Worm (Caenorhabditis elegans) whole organism, L2 larva: ENCODE results near the gene B0361.4.

Experiments
- C34F6.9 ChIP-seq: fragments of 150-350 bp; optimal IDR thresholded peaks from 2 replicates; lab custom pipeline; 2014; ENCODE audit warnings: missing biosample characterization, missing genetic modification characterization
- F13H6.1 ChIP-seq: sonication (generic microtip); optimal IDR thresholded peaks from 2 replicates; lab custom pipeline; 2016; ENCODE audit warnings: missing genetic modification characterization, missing compliant biosample characterization
- R02D3.7 ChIP-seq: fragments of 150-350 bp; optimal IDR thresholded peaks from 2 replicates; lab custom pipeline; 2014; ENCODE audit warnings: missing biosample characterization, missing genetic modification characterization
- Y55F3AM.14 ChIP-seq: fragments of 200-800 bp; sonication (Bioruptor generic); optimal IDR thresholded peaks from 2 replicates; lab custom pipeline; 2018; ENCODE audit warnings: mild to moderate bottlenecking, missing genetic modification characterization, missing compliant biosample characterization
- ZK546.5 ChIP-seq: sonication (generic microtip); optimal IDR thresholded peaks from 2 replicates; lab custom pipeline; 2017; ENCODE audit warnings: missing biosample characterization, missing genetic modification characterization
- alr-1 ChIP-seq: fragments of 150-350 bp; optimal IDR thresholded peaks from 2 replicates; lab custom pipeline; 2014; ENCODE audit warnings: missing biosample characterization, missing genetic modification characterization
- aly-2 ChIP-seq: fragments of 150-350 bp; optimal IDR thresholded peaks from 2 replicates; lab custom pipeline; 2014; ENCODE audit warnings: missing biosample characterization, missing genetic modification characterization
- ama-1 ChIP-seq: fragments of 150-350 bp; optimal IDR thresholded peaks from 2 replicates; lab custom pipeline; 2018; ENCODE audit warnings: inconsistent platforms
- blmp-1 ChIP-seq: sonication (generic microtip); optimal IDR thresholded peaks from 2 replicates; lab custom pipeline; 2017; ENCODE audit warnings: missing genetic modification characterization, mild to moderate bottlenecking, missing compliant biosample characterization, antibody characterized with exemption, moderate library complexity; ENCODE audit not compliant: insufficient read depth
- ceh-16 ChIP-seq: fragments of 150-350 bp; optimal IDR thresholded peaks from 2 replicates; lab custom pipeline; 2014; ENCODE audit warnings: missing biosample characterization, missing genetic modification characterization
- ceh-82 ChIP-seq: fragments of 150-350 bp; optimal IDR thresholded peaks from 2 replicates; lab custom pipeline; 2014; ENCODE audit warnings: missing biosample characterization, missing genetic modification characterization
- crh-2 ChIP-seq: sonication (generic microtip); optimal IDR thresholded peaks from 2 replicates; lab custom pipeline; 2017; ENCODE audit warnings: missing biosample characterization, missing genetic modification characterization
- dmd-4 ChIP-seq: sonication (generic microtip); optimal IDR thresholded peaks from 2 replicates; lab custom pipeline; 2017; ENCODE audit warnings: missing biosample characterization, missing genetic modification characterization
- egl-27 ChIP-seq: sonication (generic microtip); optimal IDR thresholded peaks from 3 replicates; lab custom pipeline; 2017; ENCODE audit warnings: missing biosample characterization, missing genetic modification reagents, missing genetic modification characterization
- elt-1 ChIP-seq: fragments of 150-350 bp; optimal IDR thresholded peaks from 2 replicates; lab custom pipeline; 2014; ENCODE audit warnings: missing biosample characterization, missing genetic modification characterization
- elt-3 ChIP-seq: sonication (generic microtip); optimal IDR thresholded peaks from 2 replicates; lab custom pipeline; 2017; ENCODE audit warnings: missing biosample characterization, missing genetic modification characterization
- fos-1 ChIP-seq: fragments of 150-350 bp; optimal IDR thresholded peaks from 2 replicates; lab custom pipeline; 2014; ENCODE audit warnings: missing biosample characterization, missing genetic modification characterization
- gmeb-1 ChIP-seq: fragments of 150-350 bp; optimal IDR thresholded peaks from 2 replicates; lab custom pipeline; 2014; ENCODE audit warnings: missing biosample characterization, missing genetic modification characterization
- lin-11 ChIP-seq: fragments of 150-350 bp; sonication (generic microtip); optimal IDR thresholded peaks from 2 replicates; lab custom pipeline; 2014; ENCODE audit warnings: missing biosample characterization, missing genetic modification characterization, inconsistent platforms, mixed read lengths
- lin-13 ChIP-seq: fragments of 150-350 bp; optimal IDR thresholded peaks from 2 replicates; lab custom pipeline; 2014; ENCODE audit warnings: missing biosample characterization, missing genetic modification reagents, missing genetic modification characterization
- lin-39 ChIP-seq: fragments of 150-350 bp; optimal IDR thresholded peaks from 2 replicates; lab custom pipeline; 2014; ENCODE audit warnings: missing biosample characterization, missing genetic modification reagents, missing genetic modification characterization
- lsy-2 ChIP-seq, 2 experiments: fragments of 150-350 bp in 1 of 2; sonication (generic microtip) in 1 of 2; optimal IDR thresholded peaks; 2 replicates each; lab custom pipeline; 2014 to 2017; ENCODE audit warnings: missing biosample characterization in 2 of 2, missing genetic modification characterization in 2 of 2
- mab-5 ChIP-seq: fragments of 150-350 bp; optimal IDR thresholded peaks from 2 replicates; lab custom pipeline; 2014; ENCODE audit warnings: missing biosample characterization, missing genetic modification characterization
- mbf-1 ChIP-seq: sonication (generic microtip); optimal IDR thresholded peaks from 2 replicates; lab custom pipeline; 2017; ENCODE audit warnings: missing biosample characterization, missing genetic modification characterization
- mdl-1 ChIP-seq, 2 experiments: fragments of 150-350 bp in 1 of 2; sonication (generic microtip) in 1 of 2; optimal IDR thresholded peaks; 2 replicates each; lab custom pipeline; 2017; ENCODE audit warnings: missing biosample characterization in 2 of 2, missing genetic modification characterization in 2 of 2
- nhr-10 ChIP-seq: sonication (generic microtip); optimal IDR thresholded peaks from 2 replicates; lab custom pipeline; 2017; ENCODE audit warnings: missing biosample characterization, missing genetic modification characterization
- nhr-11 ChIP-seq: fragments of 150-350 bp; optimal IDR thresholded peaks from 2 replicates; lab custom pipeline; 2014; ENCODE audit warnings: missing biosample characterization, missing genetic modification characterization
- nhr-12 ChIP-seq: fragments of 150-350 bp; optimal IDR thresholded peaks from 2 replicates; lab custom pipeline; 2014; ENCODE audit warnings: missing biosample characterization, missing genetic modification characterization
- nhr-129 ChIP-seq: fragments of 150-350 bp; optimal IDR thresholded peaks from 2 replicates; lab custom pipeline; 2014; ENCODE audit warnings: missing biosample characterization, missing genetic modification characterization
- nhr-21 ChIP-seq: fragments of 150-350 bp; optimal IDR thresholded peaks from 2 replicates; lab custom pipeline; 2014; ENCODE audit warnings: missing biosample characterization, missing genetic modification characterization
- nhr-23 ChIP-seq: fragments of 150-350 bp; optimal IDR thresholded peaks from 2 replicates; lab custom pipeline; 2014; ENCODE audit warnings: missing biosample characterization, missing genetic modification reagents, missing genetic modification characterization
- nhr-237 ChIP-seq: fragments of 150-350 bp; optimal IDR thresholded peaks from 2 replicates; lab custom pipeline; 2014; ENCODE audit warnings: missing biosample characterization, missing genetic modification characterization
- nhr-25 ChIP-seq: fragments of 150-350 bp; sonication (generic microtip); optimal IDR thresholded peaks from 3 replicates; lab custom pipeline; 2014; ENCODE audit warnings: missing biosample characterization, missing genetic modification characterization
- nhr-6 ChIP-seq: fragments of 150-350 bp; optimal IDR thresholded peaks from 2 replicates; lab custom pipeline; 2014; ENCODE audit warnings: missing biosample characterization, missing genetic modification characterization
- nhr-77 ChIP-seq: fragments of 150-350 bp; optimal IDR thresholded peaks from 2 replicates; lab custom pipeline; 2014; ENCODE audit warnings: missing biosample characterization, missing genetic modification characterization
- peb-1 ChIP-seq: fragments of 150-350 bp; optimal IDR thresholded peaks from 2 replicates; lab custom pipeline; 2014; ENCODE audit warnings: missing biosample characterization, missing genetic modification characterization
- sem-4 ChIP-seq: fragments of 150-350 bp; optimal IDR thresholded peaks from 2 replicates; lab custom pipeline; 2014; ENCODE audit warnings: missing biosample characterization, missing genetic modification reagents, missing genetic modification characterization
- skn-1 ChIP-seq: sonication (generic microtip); optimal IDR thresholded peaks from 2 replicates; lab custom pipeline; 2017; ENCODE audit warnings: missing biosample characterization, missing genetic modification characterization
- sma-3 ChIP-seq: sonication (generic microtip); optimal IDR thresholded peaks from 2 replicates; lab custom pipeline; 2016; ENCODE audit warnings: missing genetic modification reagents, missing genetic modification characterization, missing compliant biosample characterization
- sma-9 ChIP-seq, 2 experiments: fragments of 150-350 bp in 1 of 2; sonication (generic microtip) in 1 of 2; optimal IDR thresholded peaks; 2 replicates each; lab custom pipeline; 2014 to 2016; ENCODE audit warnings: missing genetic modification characterization in 2 of 2, mild to moderate bottlenecking in 1 of 2, missing biosample characterization in 1 of 2, missing compliant biosample characterization in 1 of 2, missing genetic modification reagents in 1 of 2, moderate library complexity in 1 of 2
- snpc-4 ChIP-seq: fragments of 150-350 bp; optimal IDR thresholded peaks from 2 replicates; lab custom pipeline; 2014; ENCODE audit warnings: missing biosample characterization, missing genetic modification characterization
- unc-39 ChIP-seq: fragments of 150-350 bp; optimal IDR thresholded peaks from 2 replicates; lab custom pipeline; 2014; ENCODE audit warnings: missing biosample characterization, missing genetic modification characterization
- unc-55 ChIP-seq: fragments of 150-350 bp; sonication (generic microtip); optimal IDR thresholded peaks from 3 replicates; lab custom pipeline; 2014; ENCODE audit warnings: missing biosample characterization, missing genetic modification reagents, missing genetic modification characterization
- unc-62 ChIP-seq: fragments of 150-350 bp; optimal IDR thresholded peaks from 2 replicates; lab custom pipeline; 2014; ENCODE audit warnings: missing biosample characterization, missing genetic modification reagents, missing genetic modification characterization
- zag-1 ChIP-seq: fragments of 150-350 bp; optimal IDR thresholded peaks from 2 replicates; lab custom pipeline; 2014; ENCODE audit warnings: missing biosample characterization, missing genetic modification characterization
- ztf-1 ChIP-seq: fragments of 200-800 bp; sonication (Bioruptor generic); conservative IDR thresholded peaks from 2 replicates; pipeline ENCODE4 v1.3.6; 2022; ENCODE audit warnings: missing genetic modification characterization, missing compliant biosample characterization
- ztf-11 ChIP-seq: sonication (generic microtip); optimal IDR thresholded peaks from 2 replicates; lab custom pipeline; 2017; ENCODE audit warnings: missing biosample characterization, missing genetic modification characterization
- ztf-4 ChIP-seq: fragments of 150-350 bp; optimal IDR thresholded peaks from 2 replicates; lab custom pipeline; 2014; ENCODE audit warnings: missing biosample characterization, missing genetic modification characterization

Gene B0361.4

DNA sequence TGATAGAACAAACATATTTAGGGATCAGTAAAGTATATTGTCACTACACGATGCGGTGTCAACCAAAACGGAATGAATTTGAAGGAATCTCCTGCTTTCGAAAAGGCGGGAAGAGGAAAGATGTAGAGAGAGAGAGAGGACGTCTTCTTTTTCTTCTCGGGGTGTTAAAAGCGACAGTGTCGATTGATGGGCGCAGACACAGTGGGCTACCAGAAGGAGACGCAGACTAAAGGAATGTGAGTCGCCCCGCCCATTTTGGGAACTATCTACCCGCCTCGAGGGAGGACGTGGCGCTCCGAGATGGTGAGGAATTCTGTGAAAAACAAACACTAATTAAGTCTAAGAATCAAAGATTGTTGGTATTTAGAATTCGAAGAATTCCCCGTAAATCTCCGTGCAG, 40.7 kb downstream of the B0361.4 start, which contains the start of the genes B0361.14 and B0361.9 (continued):
- TF ChIP-seq lin-13 (GFP tag; lab: Kevin White, UChicago) (no peak), elt-3 (tag; lab: Kevin White, UChicago) (no peak)
- TF ChIP-seq, all 48 proteins: peak for 7

DNA sequence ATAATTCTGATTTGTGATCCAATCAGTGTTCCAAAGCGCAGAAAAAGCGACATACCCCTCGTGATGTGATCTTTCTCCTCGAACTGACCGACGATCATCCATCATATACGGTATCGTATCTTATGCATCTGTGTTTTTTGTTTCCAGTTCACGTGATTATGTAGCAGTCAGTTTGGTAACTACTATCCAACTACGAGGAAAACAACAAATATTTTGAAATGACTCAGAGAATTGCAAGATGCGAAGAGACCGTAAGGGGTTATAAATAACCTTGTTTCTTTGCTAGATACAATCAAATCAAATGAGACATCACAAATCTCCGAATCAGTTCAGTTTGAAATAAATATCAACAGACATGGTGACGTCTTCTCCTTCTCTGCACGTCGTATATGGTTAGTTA, 41.4 kb downstream of the B0361.4 start:
- peak; percentile 24 for TF ChIP-seq nhr-23 (tag; lab: Kevin White, UChicago)
- no peak for TF ChIP-seq skn-1 (tag; lab: Kevin White, UChicago)
- TF ChIP-seq nhr-12 = no peak
- no peak for TF ChIP-seq ZK546.5
- TF ChIP-seq blmp-1 (tag; lab: Kevin White, UChicago) = peak; percentile 72
- TF ChIP-seq mdl-1 (tag; optimal IDR thresholded peaks at IDR 0.05; lab: Kevin White, UChicago) = peak in 1 of 2 experiments; percentile 32
- TF ChIP-seq R02D3.7 (tag; lab: Kevin White, UChicago) = no peak
- peak; percentile 89 for TF ChIP-seq nhr-25 (tag; lab: Kevin White, UChicago)
- peak; percentile 67 for TF ChIP-seq ceh-16 (tag; lab: Kevin White, UChicago)
- TF ChIP-seq C34F6.9 (tag; lab: Kevin White, UChicago) = no peak
- TF ChIP-seq sma-9 (GFP tag; optimal IDR thresholded peaks at IDR 0.05; lab: Kevin White, UChicago) = peak; percentile 83
- no peak for TF ChIP-seq sma-9 (tag; optimal IDR thresholded peaks at IDR 0.05; lab: Kevin White, UChicago)
- no peak for TF ChIP-seq ztf-1
- TF ChIP-seq lin-11 = no peak
- peak; percentile 63 for TF ChIP-seq crh-2 (tag; lab: Kevin White, UChicago)
- TF ChIP-seq nhr-10 (tag; lab: Kevin White, UChicago) = no peak
- no peak for TF ChIP-seq lin-13 (GFP tag; lab: Kevin White, UChicago)
- no peak for TF ChIP-seq lin-39
- TF ChIP-seq zag-1 = no peak
- TF ChIP-seq lsy-2 (tag; optimal IDR thresholded peaks at IDR 0.05; lab: Kevin White, UChicago) = peak in 1 of 2 experiments; percentile 71
- no peak for TF ChIP-seq aly-2 (tag; lab: Kevin White, UChicago)
- no peak for TF ChIP-seq F13H6.1 (tag; lab: Kevin White, UChicago)
- no peak for TF ChIP-seq nhr-237
- TF ChIP-seq ztf-11 (tag; lab: Kevin White, UChicago) = no peak
- peak; percentile 98 for TF ChIP-seq sma-3 (GFP tag; lab: Kevin White, UChicago)
- TF ChIP-seq unc-55 (GFP tag; lab: Kevin White, UChicago) = no peak
- TF ChIP-seq nhr-11 (tag; lab: Kevin White, UChicago) = no peak
- no peak for TF ChIP-seq egl-27
- peak; percentile 37 for TF ChIP-seq elt-1
- no peak for TF ChIP-seq snpc-4 (tag; lab: Kevin White, UChicago)
- no peak for TF ChIP-seq ceh-82 (tag; lab: Kevin White, UChicago)
- TF ChIP-seq peb-1 (tag; lab: Kevin White, UChicago) = no peak
- no peak for TF ChIP-seq Y55F3AM.14 (GFP tag; lab: Kevin White, UChicago)
- no peak for TF ChIP-seq nhr-77 (tag; lab: Kevin White, UChicago)
- peak; percentile 58 for TF ChIP-seq nhr-129 (tag; lab: Kevin White, UChicago)
- no peak for TF ChIP-seq ama-1
- no peak for TF ChIP-seq ztf-4 (tag; lab: Kevin White, UChicago)
- peak; percentile 21 for TF ChIP-seq fos-1 (tag; lab: Kevin White, UChicago)
- no peak for TF ChIP-seq dmd-4 (tag; lab: Kevin White, UChicago)
- no peak for TF ChIP-seq unc-39 (tag; lab: Kevin White, UChicago)
- no peak for TF ChIP-seq mab-5 (tag; lab: Kevin White, UChicago)
- no peak for TF ChIP-seq sem-4 (tag; lab: Kevin White, UChicago)
- TF ChIP-seq alr-1 (tag; lab: Kevin White, UChicago) = no peak
- peak; percentile 84 for TF ChIP-seq nhr-21 (tag; lab: Kevin White, UChicago)
- TF ChIP-seq unc-62 (GFP tag; lab: Kevin White, UChicago) = no peak
- TF ChIP-seq elt-3 (tag; lab: Kevin White, UChicago) = no peak
- TF ChIP-seq mbf-1 (tag; lab: Kevin White, UChicago) = no peak
- no peak for TF ChIP-seq gmeb-1
- peak; percentile 51 for TF ChIP-seq nhr-6
